Comparison of ENCODE assay signal across 1 fruit fly cellular context in genomic region chrX:6799261-6800022, dm6.
TF ChIP-seq lines count a peak whose summit lies in the region.

No protein-coding gene starts in this region.

TF ChIP-seq in whole organism, embryonic, 481 proteins besides CTCF, POLR2A, EP300 and RAD21 (continued from another document):
- TF ChIP-seq CG34376 (GFP tag; optimal IDR thresholded peaks at IDR 0.05; lab: Kevin White, UChicago) (no peak), CG16863 (GFP tag; optimal IDR thresholded peaks at IDR 0.05; lab: Kevin White, UChicago) (no peak), twi (tag; optimal IDR thresholded peaks at IDR 0.05; lab: Kevin White, UChicago) (no peak), CG13775 (GFP tag; optimal IDR thresholded peaks at IDR 0.05; lab: Kevin White, UChicago) (no peak), CG17385 (GFP tag; optimal IDR thresholded peaks at IDR 0.05; lab: Kevin White, UChicago) (no peak), Opbp (GFP tag; IDR thresholded peaks at IDR 0.05; lab: Robert Waterston, UW; ENCODE audit: partially characterized antibody) (no peak), sug (tag; optimal IDR thresholded peaks at IDR 0.05; lab: Kevin White, UChicago) (peak; percentile 0), CG8765 (GFP tag; IDR thresholded peaks at IDR 0.05; lab: Robert Waterston, UW) (no peak), CG12104 (GFP tag; optimal IDR thresholded peaks at IDR 0.05; lab: Kevin White, UChicago) (no peak), Max (GFP tag; optimal IDR thresholded peaks at IDR 0.05; lab: Kevin White, UChicago) (no peak), E2f2 (GFP tag; IDR thresholded peaks at IDR 0.05; lab: Robert Waterston, UW) (no peak), tup (GFP tag; optimal IDR thresholded peaks at IDR 0.05; lab: Kevin White, UChicago) (no peak), danr (GFP tag; IDR thresholded peaks at IDR 0.05; lab: Robert Waterston, UW) (no peak), CG32532 (GFP tag; IDR thresholded peaks at IDR 0.05; lab: Robert Waterston, UW) (no peak), B-H1 (GFP tag; IDR thresholded peaks at IDR 0.05; lab: Robert Waterston, UW) (no peak), CG17912 (GFP tag; optimal IDR thresholded peaks at IDR 0.05; lab: Kevin White, UChicago) (no peak), amos (GFP tag; IDR thresholded peaks at IDR 0.05; lab: Robert Waterston, UW; ENCODE audit: partially characterized antibody) (no peak), pum (GFP tag; optimal IDR thresholded peaks at IDR 0.05; lab: Kevin White, UChicago) (no peak), CG9437 (GFP tag; optimal IDR thresholded peaks at IDR 0.05; lab: Kevin White, UChicago) (no peak), CG15073 (GFP tag; optimal IDR thresholded peaks at IDR 0.05; lab: Kevin White, UChicago) (no peak), seq (GFP tag; IDR thresholded peaks at IDR 0.05; lab: Robert Waterston, UW) (no peak), Dp (GFP tag; optimal IDR thresholded peaks at IDR 0.05; lab: Kevin White, UChicago) (no peak), NFAT (GFP tag; IDR thresholded peaks at IDR 0.05; lab: Robert Waterston, UW) (no peak), CG18764 (GFP tag; optimal IDR thresholded peaks at IDR 0.05; lab: Kevin White, UChicago) (no peak), dati (GFP tag; IDR thresholded peaks at IDR 0.05; lab: Robert Waterston, UW) (no peak), Poxn (GFP tag; IDR thresholded peaks at IDR 0.05; lab: Robert Waterston, UW) (no peak), croc (GFP tag; conservative IDR thresholded peaks at IDR 0.05; lab: Robert Waterston, UW) (no peak), scrt (GFP tag; optimal IDR thresholded peaks at IDR 0.05; lab: Kevin White, UChicago) (no peak), CG3281 (GFP tag; optimal IDR thresholded peaks at IDR 0.05; lab: Kevin White, UChicago) (peak; percentile 10), CG31441 (GFP tag; IDR thresholded peaks at IDR 0.05; lab: Robert Waterston, UW) (no peak), CG5953 (GFP tag; IDR thresholded peaks at IDR 0.05; lab: Robert Waterston, UW) (no peak), YL-1 (GFP tag; optimal IDR thresholded peaks at IDR 0.05; lab: Kevin White, UChicago) (no peak), E2f1 (GFP tag; IDR thresholded peaks at IDR 0.05; lab: Robert Waterston, UW) (no peak), CG16813 (GFP tag; IDR thresholded peaks at IDR 0.05; lab: Robert Waterston, UW; ENCODE audit: partially characterized antibody) (no peak), CG8924 (tag; optimal IDR thresholded peaks at IDR 0.05; lab: Kevin White, UChicago) (no peak), CG15514 (GFP tag; optimal IDR thresholded peaks at IDR 0.05; lab: Kevin White, UChicago) (no peak), CG8290 (GFP tag; optimal IDR thresholded peaks at IDR 0.05; lab: Kevin White, UChicago) (no peak), CG8290 (tag; optimal IDR thresholded peaks at IDR 0.05; lab: Kevin White, UChicago) (peak in 1 of 2 experiments; percentile 49), CG2678 (tag; optimal IDR thresholded peaks at IDR 0.05; lab: Kevin White, UChicago) (peak; percentile 25), mirr (GFP tag; optimal IDR thresholded peaks at IDR 0.05; lab: Kevin White, UChicago) (peak; percentile 10), nmo (GFP tag; optimal IDR thresholded peaks at IDR 0.05; lab: Kevin White, UChicago) (no peak), sens (GFP tag; lab: Kevin White, UChicago) (peak; percentile 54), CG12071 (GFP tag; optimal IDR thresholded peaks at IDR 0.05; lab: Kevin White, UChicago) (peak; percentile 25), zfh1 (GFP tag; IDR thresholded peaks at IDR 0.05; lab: Robert Waterston, UW) (no peak), Vsx1 (GFP tag; optimal IDR thresholded peaks at IDR 0.05; lab: Kevin White, UChicago) (no peak), Hr3 (GFP tag; optimal IDR thresholded peaks at IDR 0.05; lab: Kevin White, UChicago) (no peak), Optix (GFP tag; IDR thresholded peaks at IDR 0.05; lab: Robert Waterston, UW) (no peak), br (optimal IDR thresholded peaks at IDR 0.05; lab: Kevin White, UChicago) (no peak), CG13424 (tag; optimal IDR thresholded peaks at IDR 0.05; lab: Kevin White, UChicago) (peak; percentile 10), CG6654 (GFP tag; optimal IDR thresholded peaks at IDR 0.05; lab: Kevin White, UChicago) (no peak), bowl (GFP tag; IDR thresholded peaks at IDR 0.05; lab: Robert Waterston, UW) (no peak), CG11696 (GFP tag; IDR thresholded peaks at IDR 0.05; lab: Robert Waterston, UW) (no peak), exex (tag; optimal IDR thresholded peaks at IDR 0.05; lab: Kevin White, UChicago) (no peak), CG15269 (tag; optimal IDR thresholded peaks at IDR 0.05; lab: Kevin White, UChicago) (peak; percentile 21), ewg (GFP tag; optimal IDR thresholded peaks at IDR 0.05; lab: Kevin White, UChicago) (no peak), lov (optimal IDR thresholded peaks at IDR 0.05; lab: Kevin White, UChicago) (no peak), lov (GFP tag; IDR thresholded peaks at IDR 0.05; lab: Robert Waterston, UW) (no peak), D19B (GFP tag; optimal IDR thresholded peaks at IDR 0.05; lab: Kevin White, UChicago) (no peak), sob (GFP tag; IDR thresholded peaks at IDR 0.05; lab: Robert Waterston, UW) (no peak), pros (GFP tag; optimal IDR thresholded peaks at IDR 0.05; lab: Kevin White, UChicago) (no peak), unc-4 (GFP tag; IDR thresholded peaks at IDR 0.05; lab: Robert Waterston, UW; ENCODE audit: partially characterized antibody) (no peak), HmgZ (tag; optimal IDR thresholded peaks at IDR 0.05; lab: Kevin White, UChicago) (no peak), Nf-YC (tag; optimal IDR thresholded peaks at IDR 0.05; lab: Kevin White, UChicago) (no peak), CG8359 (GFP tag; optimal IDR thresholded peaks at IDR 0.05; lab: Kevin White, UChicago; ENCODE audit: borderline replicate concordance) (no peak), lola (GFP tag; optimal IDR thresholded peaks at IDR 0.05; lab: Kevin White, UChicago) (no peak), CG12942 (GFP tag; optimal IDR thresholded peaks at IDR 0.05; lab: Kevin White, UChicago) (no peak), CG1603 (tag; optimal IDR thresholded peaks at IDR 0.05; lab: Kevin White, UChicago) (no peak), kni (GFP tag; optimal IDR thresholded peaks at IDR 0.05; lab: Kevin White, UChicago) (no peak), CG7786 (GFP tag; optimal IDR thresholded peaks at IDR 0.05; lab: Kevin White, UChicago) (no peak), CG30403 (GFP tag; optimal IDR thresholded peaks at IDR 0.05; lab: Kevin White, UChicago) (no peak), CG7928 (GFP tag; optimal IDR thresholded peaks at IDR 0.05; lab: Kevin White, UChicago) (no peak), CG13123 (GFP tag; optimal IDR thresholded peaks at IDR 0.05; lab: Kevin White, UChicago) (no peak), CG7357 (GFP tag; IDR thresholded peaks at IDR 0.05; lab: Robert Waterston, UW) (no peak), GATAe (GFP tag; conservative IDR thresholded peaks at IDR 0.05; lab: Robert Waterston, UW) (no peak), Oli (tag; optimal IDR thresholded peaks at IDR 0.05; lab: Kevin White, UChicago) (no peak)
